Worm (Caenorhabditis elegans) whole organism, L1 larva: ENCODE measurements around the gene F59C12.4.
A peak's percentile ranks its signal among the peaks of the same experiment; 100 is the strongest.

ENCODE experiments used
- C04F5.9 ChIP-seq: sonication (generic microtip); optimal IDR thresholded peaks from 2 replicates; lab custom pipeline; 2016; ENCODE audit warnings: missing genetic modification characterization, missing compliant biosample characterization
- alr-1 ChIP-seq: fragments of 200-800 bp; sonication (Bioruptor generic); optimal IDR thresholded peaks from 2 replicates; lab custom pipeline; 2018; ENCODE audit warnings: borderline replicate concordance, mild to moderate bottlenecking, missing genetic modification characterization, missing compliant biosample characterization
- aly-2 ChIP-seq: fragments of 150-350 bp; optimal IDR thresholded peaks from 2 replicates; lab custom pipeline; 2014; ENCODE audit warnings: missing biosample characterization, missing genetic modification characterization
- blmp-1 ChIP-seq: fragments of 150-350 bp; optimal IDR thresholded peaks from 2 replicates; lab custom pipeline; 2014; ENCODE audit warnings: missing biosample characterization, missing genetic modification characterization
- ceh-63 ChIP-seq: fragments of 200-800 bp; sonication (Bioruptor generic); optimal IDR thresholded peaks from 2 replicates; lab custom pipeline; 2018; ENCODE audit warnings: mild to moderate bottlenecking, missing genetic modification characterization, missing compliant biosample characterization
- ceh-82 ChIP-seq, 3 experiments: fragments of 150-350 bp in 1 of 3; sonication (generic microtip) in 2 of 3; optimal IDR thresholded peaks; 2 replicates each; lab custom pipeline; 2014 to 2017; ENCODE audit warnings: missing biosample characterization in 3 of 3, missing genetic modification characterization in 3 of 3
- ceh-90 ChIP-seq: sonication (generic microtip); optimal IDR thresholded peaks from 2 replicates; lab custom pipeline; 2016; ENCODE audit warnings: missing genetic modification characterization, missing compliant biosample characterization
- dsc-1 ChIP-seq: sonication (generic microtip); optimal IDR thresholded peaks from 2 replicates; lab custom pipeline; 2016; ENCODE audit warnings: mild to moderate bottlenecking, missing genetic modification characterization, missing compliant biosample characterization
- efl-3 ChIP-seq: fragments of 200-800 bp; sonication (Bioruptor generic); optimal IDR thresholded peaks from 2 replicates; lab custom pipeline; 2018; ENCODE audit warnings: mild to moderate bottlenecking, missing genetic modification characterization, missing compliant biosample characterization
- egl-13 ChIP-seq: sonication (generic microtip); optimal IDR thresholded peaks from 2 replicates; lab custom pipeline; 2016; ENCODE audit warnings: missing genotype, missing genetic modification reagents, missing genetic modification characterization, missing compliant biosample characterization
- elt-2 ChIP-seq: sonication (generic microtip); optimal IDR thresholded peaks from 2 replicates; lab custom pipeline; 2016; ENCODE audit warnings: missing genetic modification characterization, mild to moderate bottlenecking, inconsistent platforms, missing compliant biosample characterization, missing genetic modification reagents
- elt-3 ChIP-seq, 6 experiments: fragments of 150-350 bp in 1 of 6; sonication (generic microtip); optimal IDR thresholded peaks; 2 replicates each; lab custom pipeline; 2017 to 2018; ENCODE audit warnings: missing biosample characterization in 6 of 6, missing genetic modification characterization in 6 of 6, inconsistent platforms in 1 of 6
- fkh-10 ChIP-seq: sonication (generic microtip); optimal IDR thresholded peaks from 2 replicates; lab custom pipeline; 2017; ENCODE audit warnings: missing biosample characterization, missing genetic modification reagents, missing genetic modification characterization
- fkh-4 ChIP-seq: sonication (generic microtip); optimal IDR thresholded peaks from 2 replicates; lab custom pipeline; 2016; ENCODE audit warnings: missing compliant biosample characterization, missing genetic modification characterization, borderline replicate concordance
- fkh-8 ChIP-seq: sonication (generic microtip); optimal IDR thresholded peaks from 2 replicates; lab custom pipeline; 2016; ENCODE audit warnings: mild to moderate bottlenecking, missing genetic modification characterization, missing compliant biosample characterization
- grh-1 ChIP-seq: fragments of 200-800 bp; sonication (Bioruptor generic); IDR thresholded peaks from 2 replicates; pipeline ENCODE4 v1.3.6; 2022; ENCODE audit warnings: missing genetic modification reagents, missing genetic modification characterization, missing compliant biosample characterization
- hpl-2 ChIP-seq: fragments of 150-350 bp; optimal IDR thresholded peaks from 2 replicates; lab custom pipeline; 2014; ENCODE audit warnings: missing biosample characterization, missing genetic modification reagents, missing genetic modification characterization
- isw-1 ChIP-seq: fragments of 200-800 bp; sonication (Bioruptor generic); IDR thresholded peaks from 2 replicates; pipeline ENCODE4 v1.3.6; 2022; ENCODE audit warnings: missing genetic modification characterization, missing compliant biosample characterization
- jun-1 ChIP-seq: fragments of 150-350 bp; optimal IDR thresholded peaks from 2 replicates; lab custom pipeline; 2014; ENCODE audit warnings: missing biosample characterization, missing genetic modification reagents, missing genetic modification characterization
- lin-14 ChIP-seq: fragments of 200-800 bp; sonication (Bioruptor generic); optimal IDR thresholded peaks from 2 replicates; lab custom pipeline; 2018; ENCODE audit warnings: mild to moderate bottlenecking, missing genetic modification characterization, moderate library complexity, missing compliant biosample characterization
- lin-15B ChIP-seq: fragments of 150-350 bp; sonication (generic microtip); optimal IDR thresholded peaks from 3 replicates; lab custom pipeline; 2014; ENCODE audit warnings: missing biosample characterization, missing genetic modification characterization
- lin-35 ChIP-seq, 2 experiments: fragments of 150-350 bp; optimal IDR thresholded peaks; 2 replicates each; lab custom pipeline; 2014; ENCODE audit warnings: missing biosample characterization in 2 of 2, missing genetic modification characterization in 2 of 2, missing genetic modification reagents in 2 of 2
- lir-3 ChIP-seq: sonication (generic microtip); optimal IDR thresholded peaks from 2 replicates; lab custom pipeline; 2016; ENCODE audit warnings: mild to moderate bottlenecking, missing genetic modification characterization, moderate library complexity, missing compliant biosample characterization; ENCODE audit not compliant: poor library complexity
- lsy-2 ChIP-seq, 2 experiments: fragments of 150-350 bp; optimal IDR thresholded peaks; 2 replicates each; lab custom pipeline; 2014; ENCODE audit warnings: missing biosample characterization in 2 of 2, missing genetic modification characterization in 2 of 2
- mdl-1 ChIP-seq, 2 experiments: fragments of 150-350 bp; optimal IDR thresholded peaks; 2 replicates each; lab custom pipeline; 2014 to 2017; ENCODE audit warnings: missing biosample characterization in 2 of 2, missing genetic modification characterization in 2 of 2, inconsistent platforms in 1 of 2
- nhr-11 ChIP-seq: fragments of 150-350 bp; optimal IDR thresholded peaks from 2 replicates; lab custom pipeline; 2014; ENCODE audit warnings: missing biosample characterization, missing genetic modification characterization
- nhr-12 ChIP-seq: sonication (generic microtip); optimal IDR thresholded peaks from 2 replicates; lab custom pipeline; 2017; ENCODE audit warnings: missing biosample characterization, missing genetic modification characterization
- nhr-19 ChIP-seq: fragments of 200-800 bp; sonication (Bioruptor generic); conservative IDR thresholded peaks from 2 replicates; pipeline ENCODE4 v1.3.6; 2022; ENCODE audit warnings: missing genetic modification characterization, missing compliant biosample characterization
- nhr-237 ChIP-seq: fragments of 150-350 bp; optimal IDR thresholded peaks from 2 replicates; lab custom pipeline; 2014; ENCODE audit warnings: missing biosample characterization, missing genetic modification characterization
- nhr-47 ChIP-seq: sonication (generic microtip); optimal IDR thresholded peaks from 2 replicates; lab custom pipeline; 2016; ENCODE audit warnings: mild to moderate bottlenecking, missing genetic modification characterization, moderate library complexity, missing compliant biosample characterization
- nhr-71 ChIP-seq: sonication (generic microtip); optimal IDR thresholded peaks from 2 replicates; lab custom pipeline; 2016; ENCODE audit warnings: mild to moderate bottlenecking, missing genetic modification characterization, moderate library complexity, missing compliant biosample characterization
- nhr-76 ChIP-seq: sonication (generic microtip); optimal IDR thresholded peaks from 2 replicates; lab custom pipeline; 2017; ENCODE audit warnings: missing biosample characterization, missing genetic modification characterization
- nhr-77 ChIP-seq: fragments of 150-350 bp; optimal IDR thresholded peaks from 2 replicates; lab custom pipeline; 2014; ENCODE audit warnings: missing biosample characterization, missing genetic modification characterization
- nhr-90 ChIP-seq: sonication (generic microtip); optimal IDR thresholded peaks from 2 replicates; lab custom pipeline; 2016; ENCODE audit warnings: mild to moderate bottlenecking, missing genetic modification characterization, missing compliant biosample characterization; ENCODE audit not compliant: poor library complexity
- pag-3 ChIP-seq: sonication (generic microtip); optimal IDR thresholded peaks from 2 replicates; lab custom pipeline; 2017; ENCODE audit warnings: missing genetic modification characterization, mild to moderate bottlenecking, missing compliant biosample characterization, antibody characterized with exemption, borderline replicate concordance; ENCODE audit not compliant: insufficient read depth
- skn-1 ChIP-seq: fragments of 150-350 bp; optimal IDR thresholded peaks from 2 replicates; lab custom pipeline; 2014; ENCODE audit warnings: missing biosample characterization, missing genetic modification characterization
- snpc-4 ChIP-seq: fragments of 150-350 bp; optimal IDR thresholded peaks from 2 replicates; lab custom pipeline; 2014; ENCODE audit warnings: missing biosample characterization, missing genetic modification characterization
- sptf-1 ChIP-seq: fragments of 150-350 bp; optimal IDR thresholded peaks from 2 replicates; lab custom pipeline; 2014; ENCODE audit warnings: missing biosample characterization, missing genetic modification characterization
- sup-37 ChIP-seq: fragments of 200-800 bp; sonication (Bioruptor generic); optimal IDR thresholded peaks from 2 replicates; lab custom pipeline; 2018; ENCODE audit warnings: mild to moderate bottlenecking, missing genetic modification characterization, missing compliant biosample characterization
- swsn-7 ChIP-seq: sonication (generic microtip); optimal IDR thresholded peaks from 2 replicates; lab custom pipeline; 2016; ENCODE audit warnings: missing genetic modification characterization, missing compliant biosample characterization
- tbx-2 ChIP-seq: sonication (generic microtip); optimal IDR thresholded peaks from 2 replicates; lab custom pipeline; 2016; ENCODE audit warnings: missing genetic modification characterization, missing compliant biosample characterization
- tlp-1 ChIP-seq: fragments of 150-350 bp; optimal IDR thresholded peaks from 2 replicates; lab custom pipeline; 2014; ENCODE audit warnings: missing biosample characterization, missing genetic modification characterization
- unc-130 ChIP-seq: fragments of 150-350 bp; optimal IDR thresholded peaks from 2 replicates; lab custom pipeline; 2017; ENCODE audit warnings: missing biosample characterization, missing genetic modification characterization, inconsistent platforms
- unc-30 ChIP-seq: sonication (generic microtip); optimal IDR thresholded peaks from 2 replicates; lab custom pipeline; 2017; ENCODE audit warnings: missing biosample characterization, missing genetic modification characterization
- unc-98 ChIP-seq: fragments of 200-800 bp; sonication (Bioruptor generic); IDR thresholded peaks from 2 replicates; pipeline ENCODE4 v1.3.6; 2022; ENCODE audit warnings: missing genetic modification characterization, missing compliant biosample characterization
- xbp-1 ChIP-seq: sonication (generic microtip); optimal IDR thresholded peaks from 2 replicates; lab custom pipeline; 2016; ENCODE audit warnings: missing genetic modification characterization, missing compliant biosample characterization
- ztf-4 ChIP-seq: fragments of 150-350 bp; optimal IDR thresholded peaks from 2 replicates; lab custom pipeline; 2014; ENCODE audit warnings: missing biosample characterization, missing genetic modification characterization

Gene F59C12.4

ce11 chrX:16604096-16604495 is 1.7 kb upstream of the F59C12.4 start:
- TF ChIP-seq fkh-10 (GFP tag; lab: Kevin White, UChicago): peak; percentile 1
- no peak for TF ChIP-seq alr-1 (tag; lab: Kevin White, UChicago)

ce11 chrX:16597791-16598190 is 4.6 kb downstream of the F59C12.4 start:
- TF ChIP-seq nhr-76 (tag; lab: Kevin White, UChicago) (no peak), nhr-90 (no peak), lin-15B (tag; lab: Kevin White, UChicago) (no peak), xbp-1 (tag; lab: Kevin White, UChicago) (no peak), tbx-2 (tag; lab: Kevin White, UChicago) (no peak), mdl-1 (tag; optimal IDR thresholded peaks at IDR 0.05; lab: Kevin White, UChicago) (no peak), fkh-10 (GFP tag; lab: Kevin White, UChicago) (no peak), nhr-77 (tag; lab: Kevin White, UChicago) (no peak), nhr-47 (tag; lab: Kevin White, UChicago) (no peak), swsn-7 (tag; lab: Kevin White, UChicago) (no peak), lin-35 (GFP tag; optimal IDR thresholded peaks at IDR 0.05; lab: Kevin White, UChicago) (no peak), blmp-1 (no peak), elt-3 (tag; optimal IDR thresholded peaks at IDR 0.05; lab: Kevin White, UChicago) (no peak), lir-3 (tag; lab: Kevin White, UChicago) (no peak), aly-2 (tag; lab: Kevin White, UChicago) (no peak), isw-1 (no peak), grh-1 (GFP tag; lab: Robert Waterston, UW) (no peak)

ce11 chrX:16596972-16597371 is 5.5 kb downstream of the F59C12.4 start:
- TF ChIP-seq unc-30: no peak
- TF ChIP-seq nhr-71 (tag; lab: Kevin White, UChicago): no peak
- no peak for TF ChIP-seq fkh-8
- TF ChIP-seq fkh-4: no peak
- TF ChIP-seq nhr-237: no peak
- no peak for TF ChIP-seq egl-13 (tag; lab: Kevin White, UChicago)
- TF ChIP-seq nhr-12 (tag; lab: Kevin White, UChicago): no peak
- no peak for TF ChIP-seq unc-130 (tag; lab: Kevin White, UChicago)
- TF ChIP-seq hpl-2 (GFP tag; lab: Kevin White, UChicago): no peak
- no peak for TF ChIP-seq mdl-1 (tag; optimal IDR thresholded peaks at IDR 0.05; lab: Kevin White, UChicago)
- TF ChIP-seq snpc-4: no peak
- no peak for TF ChIP-seq ceh-82 (tag; optimal IDR thresholded peaks at IDR 0.05; lab: Kevin White, UChicago)
- no peak for TF ChIP-seq ceh-90
- TF ChIP-seq ceh-63 (GFP tag; lab: Kevin White, UChicago): no peak
- no peak for TF ChIP-seq isw-1
- no peak for TF ChIP-seq sup-37 (GFP tag; lab: Kevin White, UChicago)
- TF ChIP-seq skn-1: no peak
- no peak for TF ChIP-seq ztf-4
- no peak for TF ChIP-seq efl-3 (GFP tag; lab: Kevin White, UChicago)

DNA sequence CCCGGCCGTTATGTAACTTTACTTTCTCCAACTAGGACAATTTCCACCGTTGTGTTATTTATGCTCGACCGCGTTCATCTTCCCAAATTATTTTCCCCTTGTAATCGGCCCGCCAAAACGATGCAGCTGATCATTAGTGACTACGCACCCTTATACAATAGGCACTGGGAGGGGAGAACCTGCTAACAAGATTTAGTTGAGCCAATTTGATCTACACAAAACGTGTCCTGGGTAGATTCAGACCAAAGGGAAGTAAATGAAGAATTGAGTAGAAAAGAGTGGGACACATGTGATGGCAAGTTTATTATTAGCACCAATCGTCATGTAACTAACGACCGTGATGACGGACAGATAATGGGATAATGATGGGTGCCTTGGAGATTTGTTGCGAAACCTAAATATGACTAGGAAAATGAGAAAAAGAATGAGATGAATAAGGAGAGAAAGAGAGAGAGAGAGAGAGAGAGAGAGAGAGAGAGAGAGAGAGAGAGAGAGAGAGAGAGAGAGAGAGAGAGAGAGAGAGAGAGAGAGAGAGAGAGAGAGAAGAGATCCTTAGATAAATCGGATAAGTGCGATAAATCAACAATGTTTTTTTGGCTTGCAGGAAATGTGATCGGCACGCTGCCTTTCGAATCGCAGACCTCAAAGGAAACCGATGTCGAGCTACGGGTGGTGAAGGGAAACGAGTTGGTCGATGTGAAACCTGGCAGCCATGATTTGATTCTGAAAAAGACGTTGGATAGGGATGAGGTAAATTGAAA is 6.7 kb downstream of the F59C12.4 start:
- TF ChIP-seq elt-2 (tag; lab: Kevin White, UChicago): no peak
- no peak for TF ChIP-seq alr-1 (tag; lab: Kevin White, UChicago)
- TF ChIP-seq skn-1: no peak
- no peak for TF ChIP-seq lsy-2 (tag; optimal IDR thresholded peaks at IDR 0.05; lab: Kevin White, UChicago)
- no peak for TF ChIP-seq aly-2 (tag; lab: Kevin White, UChicago)
- peak; percentile 2 for TF ChIP-seq fkh-8
- no peak for TF ChIP-seq nhr-71 (tag; lab: Kevin White, UChicago)
- TF ChIP-seq nhr-11 (tag; lab: Kevin White, UChicago): no peak
- TF ChIP-seq unc-98 (GFP tag; lab: Robert Waterston, UW): no peak
- no peak for TF ChIP-seq tlp-1 (tag; lab: Kevin White, UChicago)
- TF ChIP-seq jun-1 (tag; lab: Kevin White, UChicago): no peak
- no peak for TF ChIP-seq nhr-19 (GFP tag; lab: Robert Waterston, UW)
- no peak for TF ChIP-seq swsn-7 (tag; lab: Kevin White, UChicago)
- TF ChIP-seq sptf-1 (tag; lab: Kevin White, UChicago): no peak
- TF ChIP-seq fkh-4: no peak
- no peak for TF ChIP-seq C04F5.9
- TF ChIP-seq nhr-237: no peak
- peak; percentile 37 for TF ChIP-seq dsc-1
- TF ChIP-seq pag-3 (tag; lab: Kevin White, UChicago): no peak
- TF ChIP-seq lin-14 (GFP tag; lab: Kevin White, UChicago): peak; percentile 38
